Worm (Caenorhabditis elegans) whole organism, L2 larva: ENCODE data around the gene odr-4.

Experiments
- C34F6.9 ChIP-seq: fragments of 150-350 bp; optimal IDR thresholded peaks from 2 replicates; lab custom pipeline; 2014; ENCODE audit warnings: missing biosample characterization, missing genetic modification characterization
- F13H6.1 ChIP-seq: sonication (generic microtip); optimal IDR thresholded peaks from 2 replicates; lab custom pipeline; 2016; ENCODE audit warnings: missing genetic modification characterization, missing compliant biosample characterization
- R02D3.7 ChIP-seq: fragments of 150-350 bp; optimal IDR thresholded peaks from 2 replicates; lab custom pipeline; 2014; ENCODE audit warnings: missing biosample characterization, missing genetic modification characterization
- Y55F3AM.14 ChIP-seq: fragments of 200-800 bp; sonication (Bioruptor generic); optimal IDR thresholded peaks from 2 replicates; lab custom pipeline; 2018; ENCODE audit warnings: mild to moderate bottlenecking, missing genetic modification characterization, missing compliant biosample characterization
- ZK546.5 ChIP-seq: sonication (generic microtip); optimal IDR thresholded peaks from 2 replicates; lab custom pipeline; 2017; ENCODE audit warnings: missing biosample characterization, missing genetic modification characterization
- alr-1 ChIP-seq: fragments of 150-350 bp; optimal IDR thresholded peaks from 2 replicates; lab custom pipeline; 2014; ENCODE audit warnings: missing biosample characterization, missing genetic modification characterization
- aly-2 ChIP-seq: fragments of 150-350 bp; optimal IDR thresholded peaks from 2 replicates; lab custom pipeline; 2014; ENCODE audit warnings: missing biosample characterization, missing genetic modification characterization
- ama-1 ChIP-seq: fragments of 150-350 bp; optimal IDR thresholded peaks from 2 replicates; lab custom pipeline; 2018; ENCODE audit warnings: inconsistent platforms
- ceh-16 ChIP-seq: fragments of 150-350 bp; optimal IDR thresholded peaks from 2 replicates; lab custom pipeline; 2014; ENCODE audit warnings: missing biosample characterization, missing genetic modification characterization
- ceh-82 ChIP-seq: fragments of 150-350 bp; optimal IDR thresholded peaks from 2 replicates; lab custom pipeline; 2014; ENCODE audit warnings: missing biosample characterization, missing genetic modification characterization
- crh-2 ChIP-seq: sonication (generic microtip); optimal IDR thresholded peaks from 2 replicates; lab custom pipeline; 2017; ENCODE audit warnings: missing biosample characterization, missing genetic modification characterization
- dmd-4 ChIP-seq: sonication (generic microtip); optimal IDR thresholded peaks from 2 replicates; lab custom pipeline; 2017; ENCODE audit warnings: missing biosample characterization, missing genetic modification characterization
- egl-27 ChIP-seq: sonication (generic microtip); optimal IDR thresholded peaks from 3 replicates; lab custom pipeline; 2017; ENCODE audit warnings: missing biosample characterization, missing genetic modification reagents, missing genetic modification characterization
- elt-1 ChIP-seq: fragments of 150-350 bp; optimal IDR thresholded peaks from 2 replicates; lab custom pipeline; 2014; ENCODE audit warnings: missing biosample characterization, missing genetic modification characterization
- gmeb-1 ChIP-seq: fragments of 150-350 bp; optimal IDR thresholded peaks from 2 replicates; lab custom pipeline; 2014; ENCODE audit warnings: missing biosample characterization, missing genetic modification characterization
- lin-11 ChIP-seq: fragments of 150-350 bp; sonication (generic microtip); optimal IDR thresholded peaks from 2 replicates; lab custom pipeline; 2014; ENCODE audit warnings: missing biosample characterization, missing genetic modification characterization, inconsistent platforms, mixed read lengths
- lin-13 ChIP-seq: fragments of 150-350 bp; optimal IDR thresholded peaks from 2 replicates; lab custom pipeline; 2014; ENCODE audit warnings: missing biosample characterization, missing genetic modification reagents, missing genetic modification characterization
- lin-39 ChIP-seq: fragments of 150-350 bp; optimal IDR thresholded peaks from 2 replicates; lab custom pipeline; 2014; ENCODE audit warnings: missing biosample characterization, missing genetic modification reagents, missing genetic modification characterization
- mab-5 ChIP-seq: fragments of 150-350 bp; optimal IDR thresholded peaks from 2 replicates; lab custom pipeline; 2014; ENCODE audit warnings: missing biosample characterization, missing genetic modification characterization
- mbf-1 ChIP-seq: sonication (generic microtip); optimal IDR thresholded peaks from 2 replicates; lab custom pipeline; 2017; ENCODE audit warnings: missing biosample characterization, missing genetic modification characterization
- mdl-1 ChIP-seq, 2 experiments: fragments of 150-350 bp in 1 of 2; sonication (generic microtip) in 1 of 2; optimal IDR thresholded peaks; 2 replicates each; lab custom pipeline; 2017; ENCODE audit warnings: missing biosample characterization in 2 of 2, missing genetic modification characterization in 2 of 2
- nhr-10 ChIP-seq: sonication (generic microtip); optimal IDR thresholded peaks from 2 replicates; lab custom pipeline; 2017; ENCODE audit warnings: missing biosample characterization, missing genetic modification characterization
- nhr-129 ChIP-seq: fragments of 150-350 bp; optimal IDR thresholded peaks from 2 replicates; lab custom pipeline; 2014; ENCODE audit warnings: missing biosample characterization, missing genetic modification characterization
- nhr-25 ChIP-seq: fragments of 150-350 bp; sonication (generic microtip); optimal IDR thresholded peaks from 3 replicates; lab custom pipeline; 2014; ENCODE audit warnings: missing biosample characterization, missing genetic modification characterization
- nhr-6 ChIP-seq: fragments of 150-350 bp; optimal IDR thresholded peaks from 2 replicates; lab custom pipeline; 2014; ENCODE audit warnings: missing biosample characterization, missing genetic modification characterization
- peb-1 ChIP-seq: fragments of 150-350 bp; optimal IDR thresholded peaks from 2 replicates; lab custom pipeline; 2014; ENCODE audit warnings: missing biosample characterization, missing genetic modification characterization
- sem-4 ChIP-seq: fragments of 150-350 bp; optimal IDR thresholded peaks from 2 replicates; lab custom pipeline; 2014; ENCODE audit warnings: missing biosample characterization, missing genetic modification reagents, missing genetic modification characterization
- skn-1 ChIP-seq: sonication (generic microtip); optimal IDR thresholded peaks from 2 replicates; lab custom pipeline; 2017; ENCODE audit warnings: missing biosample characterization, missing genetic modification characterization
- sma-3 ChIP-seq: sonication (generic microtip); optimal IDR thresholded peaks from 2 replicates; lab custom pipeline; 2016; ENCODE audit warnings: missing genetic modification reagents, missing genetic modification characterization, missing compliant biosample characterization
- sma-9 ChIP-seq, 2 experiments: fragments of 150-350 bp in 1 of 2; sonication (generic microtip) in 1 of 2; optimal IDR thresholded peaks; 2 replicates each; lab custom pipeline; 2014 to 2016; ENCODE audit warnings: missing genetic modification characterization in 2 of 2, mild to moderate bottlenecking in 1 of 2, missing biosample characterization in 1 of 2, missing compliant biosample characterization in 1 of 2, missing genetic modification reagents in 1 of 2, moderate library complexity in 1 of 2
- unc-39 ChIP-seq: fragments of 150-350 bp; optimal IDR thresholded peaks from 2 replicates; lab custom pipeline; 2014; ENCODE audit warnings: missing biosample characterization, missing genetic modification characterization
- zag-1 ChIP-seq: fragments of 150-350 bp; optimal IDR thresholded peaks from 2 replicates; lab custom pipeline; 2014; ENCODE audit warnings: missing biosample characterization, missing genetic modification characterization
- ztf-1 ChIP-seq: fragments of 200-800 bp; sonication (Bioruptor generic); conservative IDR thresholded peaks from 2 replicates; pipeline ENCODE4 v1.3.6; 2022; ENCODE audit warnings: missing genetic modification characterization, missing compliant biosample characterization
- ztf-11 ChIP-seq: sonication (generic microtip); optimal IDR thresholded peaks from 2 replicates; lab custom pipeline; 2017; ENCODE audit warnings: missing biosample characterization, missing genetic modification characterization

The odr-4 gene

DNA sequence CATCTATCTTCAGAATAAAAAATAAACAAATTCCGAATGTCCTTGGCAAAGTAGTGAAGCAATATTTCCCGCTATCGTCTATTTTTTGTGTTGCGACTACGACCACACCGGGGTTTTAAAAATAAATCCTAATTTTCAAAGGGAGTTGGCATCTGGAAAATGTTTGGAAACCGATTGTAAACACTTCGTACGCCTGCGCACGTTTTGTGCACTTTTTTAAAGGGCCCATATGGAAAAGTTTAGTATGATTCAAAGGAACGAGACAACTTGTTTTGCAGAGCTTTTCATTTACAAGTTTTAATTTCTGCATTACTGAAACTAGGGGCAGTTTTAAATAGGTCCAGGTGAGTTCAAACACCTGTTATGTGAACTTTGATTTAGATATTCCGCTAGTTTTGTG is 9.5 kb downstream of the odr-4 start:
- TF ChIP-seq sma-9 (GFP tag; optimal IDR thresholded peaks at IDR 0.05; lab: Kevin White, UChicago) = no peak
- TF ChIP-seq sma-9 (tag; optimal IDR thresholded peaks at IDR 0.05; lab: Kevin White, UChicago) = no peak
- TF ChIP-seq sem-4 (tag; lab: Kevin White, UChicago) = no peak
- no peak for TF ChIP-seq sma-3 (GFP tag; lab: Kevin White, UChicago)
- TF ChIP-seq R02D3.7 (tag; lab: Kevin White, UChicago) = no peak
- TF ChIP-seq ceh-82 (tag; lab: Kevin White, UChicago) = no peak
- no peak for TF ChIP-seq crh-2 (tag; lab: Kevin White, UChicago)
- TF ChIP-seq mab-5 (tag; lab: Kevin White, UChicago) = no peak
- TF ChIP-seq lin-39 (tag; lab: Kevin White, UChicago) = no peak
- TF ChIP-seq ztf-1 (GFP tag; lab: Robert Waterston, UW) = no peak

DNA sequence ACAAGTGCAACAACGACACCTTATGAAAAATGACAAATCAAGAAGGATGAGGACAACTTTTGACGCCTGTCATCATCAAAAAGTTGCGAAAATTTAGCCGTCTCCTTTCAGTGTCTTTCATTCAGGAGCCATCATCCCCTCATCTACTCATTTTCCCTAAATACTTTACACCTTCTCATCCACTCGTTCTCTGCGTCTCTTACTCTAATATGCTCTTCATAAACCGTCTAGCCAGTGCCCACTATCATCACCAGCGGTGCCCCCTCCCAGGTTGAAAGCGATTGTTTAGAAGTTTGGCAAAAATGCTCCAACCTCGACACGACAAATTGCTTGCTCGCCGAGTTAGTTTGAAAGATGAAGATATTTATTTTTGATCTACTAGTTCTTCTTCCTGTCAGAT is 12.0 kb downstream of the odr-4 start:
- TF ChIP-seq F13H6.1 (tag; lab: Kevin White, UChicago) = peak; percentile 44
- TF ChIP-seq nhr-129 (tag; lab: Kevin White, UChicago) = peak; percentile 40
- no peak for TF ChIP-seq Y55F3AM.14 (GFP tag; lab: Kevin White, UChicago)
- TF ChIP-seq alr-1 = no peak
- no peak for TF ChIP-seq mdl-1 (tag; optimal IDR thresholded peaks at IDR 0.05; lab: Kevin White, UChicago)
- no peak for TF ChIP-seq ztf-1 (GFP tag; lab: Robert Waterston, UW)
- no peak for TF ChIP-seq sma-9 (GFP tag; optimal IDR thresholded peaks at IDR 0.05; lab: Kevin White, UChicago)
- no peak for TF ChIP-seq sma-9 (tag; optimal IDR thresholded peaks at IDR 0.05; lab: Kevin White, UChicago)
- TF ChIP-seq dmd-4 (tag; lab: Kevin White, UChicago) = no peak
- TF ChIP-seq C34F6.9 (tag; lab: Kevin White, UChicago) = no peak
- no peak for TF ChIP-seq nhr-6 (tag; lab: Kevin White, UChicago)
- no peak for TF ChIP-seq zag-1

DNA sequence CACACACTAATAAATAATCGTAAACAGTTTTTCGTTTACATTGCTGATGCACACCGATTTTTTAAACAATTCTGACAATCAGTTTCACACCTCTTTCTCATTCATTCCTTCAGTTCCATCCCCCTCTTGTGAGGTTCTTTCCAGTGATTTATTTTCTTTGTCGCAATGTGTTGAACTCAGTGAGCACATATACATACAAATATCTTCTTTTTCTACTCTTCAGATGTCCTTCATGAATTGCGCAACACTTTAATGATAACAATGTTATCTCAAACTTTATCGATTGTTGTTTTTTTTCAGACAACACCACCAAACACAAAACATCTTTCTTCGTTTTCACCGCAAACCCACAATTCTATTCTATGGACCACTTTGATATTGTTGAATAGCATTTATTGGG is 15.4 kb downstream of the odr-4 start, which contains the start of gene dig-1:
Gene dig-1 (plus strand): TSS at position 301 of the 400 bp plus-strand sequence.
- TF ChIP-seq skn-1 (tag; lab: Kevin White, UChicago) = no peak
- TF ChIP-seq lin-11 (tag; lab: Kevin White, UChicago) = no peak
- no peak for TF ChIP-seq lin-13 (GFP tag; lab: Kevin White, UChicago)
- no peak for TF ChIP-seq nhr-129 (tag; lab: Kevin White, UChicago)

DNA sequence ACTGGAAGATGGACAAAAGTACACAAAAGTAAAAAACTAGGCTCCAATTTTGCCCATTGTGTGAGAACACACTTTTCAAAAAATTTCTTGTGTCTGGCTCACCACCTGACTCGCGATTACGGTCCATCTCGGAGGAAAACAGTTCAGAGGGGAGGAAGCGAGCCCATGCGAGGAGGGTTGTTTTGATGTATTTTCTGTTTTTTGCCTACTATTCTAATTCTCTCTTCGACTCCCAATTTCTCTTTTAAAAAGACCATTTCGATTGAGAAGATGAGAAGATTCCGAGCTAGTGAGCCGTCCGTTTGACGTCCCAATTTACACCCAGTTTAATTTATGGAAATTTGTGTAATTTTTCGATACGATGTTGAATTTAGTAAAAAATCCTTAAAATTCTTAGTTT is 16.1 kb downstream of the odr-4 start:
- TF ChIP-seq sma-9 (GFP tag; optimal IDR thresholded peaks at IDR 0.05; lab: Kevin White, UChicago) (no peak), sma-9 (tag; optimal IDR thresholded peaks at IDR 0.05; lab: Kevin White, UChicago) (no peak), nhr-6 (tag; lab: Kevin White, UChicago) (no peak), alr-1 (no peak), lin-39 (tag; lab: Kevin White, UChicago) (no peak), elt-1 (tag; lab: Kevin White, UChicago) (no peak), ceh-82 (tag; lab: Kevin White, UChicago) (no peak), nhr-129 (tag; lab: Kevin White, UChicago) (no peak), ztf-11 (tag; lab: Kevin White, UChicago) (no peak), dmd-4 (tag; lab: Kevin White, UChicago) (no peak), gmeb-1 (tag; lab: Kevin White, UChicago) (no peak), mab-5 (tag; lab: Kevin White, UChicago) (no peak), Y55F3AM.14 (GFP tag; lab: Kevin White, UChicago) (no peak), lin-11 (tag; lab: Kevin White, UChicago) (no peak), egl-27 (no peak)

DNA sequence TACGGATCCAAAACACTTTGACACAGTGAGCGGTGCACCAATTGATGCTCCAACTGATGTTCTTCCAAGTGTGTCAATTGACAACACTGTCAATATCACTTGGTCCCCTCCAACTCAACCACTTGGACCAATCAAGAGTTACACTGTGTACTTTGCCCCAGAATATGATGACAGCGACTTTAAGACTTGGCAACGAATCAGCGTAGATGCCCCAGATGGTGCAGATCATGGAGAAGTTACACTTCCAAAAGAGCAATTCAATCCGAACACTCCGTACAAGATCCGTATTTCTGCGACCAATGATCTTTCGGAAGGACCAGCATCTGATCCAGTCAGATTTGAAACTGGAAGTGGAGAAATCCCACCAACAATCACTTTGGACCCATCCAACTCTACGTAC is 22.0 kb downstream of the odr-4 start:
- TF ChIP-seq ama-1 (no peak), R02D3.7 (tag; lab: Kevin White, UChicago) (no peak), nhr-6 (tag; lab: Kevin White, UChicago) (no peak), peb-1 (tag; lab: Kevin White, UChicago) (no peak), nhr-25 (tag; lab: Kevin White, UChicago) (no peak), ceh-16 (no peak), ZK546.5 (tag; lab: Kevin White, UChicago) (no peak), aly-2 (tag; lab: Kevin White, UChicago) (no peak), mbf-1 (tag; lab: Kevin White, UChicago) (no peak), gmeb-1 (tag; lab: Kevin White, UChicago) (no peak), sma-9 (GFP tag; optimal IDR thresholded peaks at IDR 0.05; lab: Kevin White, UChicago) (no peak), sma-9 (tag; optimal IDR thresholded peaks at IDR 0.05; lab: Kevin White, UChicago) (no peak), unc-39 (tag; lab: Kevin White, UChicago) (no peak), ztf-11 (tag; lab: Kevin White, UChicago) (no peak), nhr-10 (tag; lab: Kevin White, UChicago) (no peak), zag-1 (no peak), sem-4 (tag; lab: Kevin White, UChicago) (no peak)
